Fruit fly (Drosophila melanogaster): ENCODE results near the gene CG9705.

The CG9705 gene

DNA sequence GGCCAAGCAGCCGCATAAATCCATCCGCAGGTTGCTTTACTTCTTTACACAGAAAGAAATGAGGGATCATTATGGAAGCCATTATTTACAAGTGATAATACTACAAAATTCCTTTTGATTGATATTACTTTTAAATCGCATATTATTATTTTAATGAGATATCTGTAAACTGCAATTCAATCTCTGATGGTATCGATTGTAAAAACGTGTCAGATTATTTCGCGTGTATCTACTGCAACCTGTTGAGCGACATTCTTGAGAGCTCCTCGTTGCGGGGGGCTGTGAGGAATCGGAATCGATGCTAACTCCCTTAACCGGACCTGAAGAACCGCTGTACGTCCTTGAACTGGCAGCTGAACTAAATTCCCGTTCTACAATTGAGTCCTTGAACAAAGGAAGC is 38.2 kb downstream of the CG9705 start (continued):
- TF ChIP-seq CG13775 (GFP tag; optimal IDR thresholded peaks at IDR 0.05) (no peak), Xrp1 (GFP tag; IDR thresholded peaks at IDR 0.05) (peak; percentile 24; the same call in 1 of the 2 replicates), CG4707 (GFP tag; optimal IDR thresholded peaks at IDR 0.05) (no peak), Antp (GFP tag; optimal IDR thresholded peaks at IDR 0.05) (no peak), CG8089 (GFP tag; optimal IDR thresholded peaks at IDR 0.05) (no peak), CG17568 (GFP tag; optimal IDR thresholded peaks at IDR 0.05) (no peak), CG3726 (GFP tag; IDR thresholded peaks at IDR 0.05) (no peak), bsh (GFP tag; optimal IDR thresholded peaks at IDR 0.05) (peak; percentile 34 to 82), en (GFP tag; optimal IDR thresholded peaks at IDR 0.05) (no peak), CG18011 (GFP tag; optimal IDR thresholded peaks at IDR 0.05) (no peak), CG9727 (GFP tag; optimal IDR thresholded peaks at IDR 0.05) (no peak), aop (GFP tag; IDR thresholded peaks at IDR 0.05) (no peak), Abd-B (GFP tag; optimal IDR thresholded peaks at IDR 0.05) (no peak), ato (GFP tag; IDR thresholded peaks at IDR 0.05; ENCODE audit: partially characterized antibody) (no peak), h (optimal IDR thresholded peaks at IDR 0.05) (no peak), Med (GFP tag) (peak; percentile 38), klu (GFP tag; IDR thresholded peaks at IDR 0.05) (no peak), CG3995 (GFP tag; optimal IDR thresholded peaks at IDR 0.05) (no peak), exex (tag; optimal IDR thresholded peaks at IDR 0.05) (no peak), CG8388 (GFP tag; optimal IDR thresholded peaks at IDR 0.05) (no peak), z (GFP tag; IDR thresholded peaks at IDR 0.05) (no peak), CG11504 (tag; optimal IDR thresholded peaks at IDR 0.05) (no peak), NC2α (GFP tag; optimal IDR thresholded peaks at IDR 0.05) (no peak), CG10274 (GFP tag; optimal IDR thresholded peaks at IDR 0.05) (no peak), ro (GFP tag; IDR thresholded peaks at IDR 0.05) (no peak), Blimp-1 (GFP tag; optimal IDR thresholded peaks at IDR 0.05) (peak; percentile 14), CG7372 (GFP tag; IDR thresholded peaks at IDR 0.05) (no peak), Gug (GFP tag; IDR thresholded peaks at IDR 0.05) (no peak), MESR4 (GFP tag; optimal IDR thresholded peaks at IDR 0.05) (no peak), CG12219 (GFP tag; optimal IDR thresholded peaks at IDR 0.05) (no peak), CG1647 (GFP tag; optimal IDR thresholded peaks at IDR 0.05) (no peak), tin (GFP tag; optimal IDR thresholded peaks at IDR 0.05) (no peak), Nf-YA (GFP tag; IDR thresholded peaks at IDR 0.05) (no peak), CG11723 (GFP tag; optimal IDR thresholded peaks at IDR 0.05) (no peak), kni (GFP tag; optimal IDR thresholded peaks at IDR 0.05) (no peak), corto (GFP tag; optimal IDR thresholded peaks at IDR 0.05) (peak; percentile 58), CG4854 (GFP tag; optimal IDR thresholded peaks at IDR 0.05) (no peak), lbe (GFP tag; optimal IDR thresholded peaks at IDR 0.05) (peak; percentile 86), CG34224 (GFP tag; IDR thresholded peaks at IDR 0.05; ENCODE audit: partially characterized antibody) (no peak), emc (GFP tag; optimal IDR thresholded peaks at IDR 0.05) (no peak), nom (GFP tag; optimal IDR thresholded peaks at IDR 0.05) (peak; percentile 93), CG6689 (GFP tag; IDR thresholded peaks at IDR 0.05) (0 out of 2 replicates have a peak, but pooled peaks have one; percentile 21), hth (optimal IDR thresholded peaks at IDR 0.05) (no peak), stwl (tag; optimal IDR thresholded peaks at IDR 0.05) (no peak), unc-4 (GFP tag; IDR thresholded peaks at IDR 0.05; ENCODE audit: partially characterized antibody) (no peak), tx (GFP tag; optimal IDR thresholded peaks at IDR 0.05) (no peak), CG6813 (GFP tag; optimal IDR thresholded peaks at IDR 0.05) (no peak), CG30020 (tag; optimal IDR thresholded peaks at IDR 0.05) (no peak), CG2712 (tag; optimal IDR thresholded peaks at IDR 0.05) (peak; percentile 9), Ets97D (GFP tag; optimal IDR thresholded peaks at IDR 0.05) (no peak), fu2 (GFP tag; optimal IDR thresholded peaks at IDR 0.05) (no peak), CG11093 (GFP tag; IDR thresholded peaks at IDR 0.05) (no peak)

All from whole organism, embryonic.